Fruit fly (Drosophila melanogaster): ENCODE results near the gene glec.
A peak's percentile ranks its signal among the peaks of the same experiment; 100 is the strongest.

- no peak for TF ChIP-seq CG8478 (optimal IDR thresholded peaks at IDR 0.05)
- no peak for TF ChIP-seq psq (optimal IDR thresholded peaks at IDR 0.05)
- peak in 1 of 2 experiments; percentile 51 for TF ChIP-seq EcR (GFP tag; optimal IDR thresholded peaks at IDR 0.05)
- no peak for TF ChIP-seq Dll (optimal IDR thresholded peaks at IDR 0.05)
These were observed 34.7 kb upstream of the glec start for dm6 chr3R:21890739-21891138.
